Worm (Caenorhabditis elegans): Measurements from ENCODE around the gene Y116A8C.467.

The Y116A8C.467 gene

ce11 chrIV:17105578-17105977 lies 42.0 kb upstream of the Y116A8C.467 start:
- TF ChIP-seq ceh-16 (tag; optimal IDR thresholded peaks at IDR 0.05), result no peak
- no peak for TF ChIP-seq alr-1 (tag; optimal IDR thresholded peaks at IDR 0.05)
- TF ChIP-seq nhr-237 (tag; optimal IDR thresholded peaks at IDR 0.05), result no peak
- no peak for TF ChIP-seq C34F6.9 (tag; optimal IDR thresholded peaks at IDR 0.05)
- no peak for TF ChIP-seq nhr-11 (tag; optimal IDR thresholded peaks at IDR 0.05)

ce11 chrIV:17104157-17104872 lies 40.7 kb upstream of the Y116A8C.467 start:
- TF ChIP-seq sma-3 (GFP tag; optimal IDR thresholded peaks at IDR 0.05) (no peak), Y55F3AM.14 (GFP tag; optimal IDR thresholded peaks at IDR 0.05) (no peak), lsy-2 (tag; optimal IDR thresholded peaks at IDR 0.05) (no peak), C34F6.9 (tag; optimal IDR thresholded peaks at IDR 0.05) (no peak), F13H6.1 (tag; optimal IDR thresholded peaks at IDR 0.05) (no peak), crh-2 (tag; optimal IDR thresholded peaks at IDR 0.05) (no peak), ztf-4 (tag; optimal IDR thresholded peaks at IDR 0.05) (no peak), nhr-77 (tag; optimal IDR thresholded peaks at IDR 0.05) (no peak), ama-1 (optimal IDR thresholded peaks at IDR 0.05) (no peak), R02D3.7 (tag; optimal IDR thresholded peaks at IDR 0.05) (no peak), zag-1 (tag; optimal IDR thresholded peaks at IDR 0.05) (no peak), lin-39 (tag; optimal IDR thresholded peaks at IDR 0.05) (no peak), peb-1 (tag; optimal IDR thresholded peaks at IDR 0.05) (no peak), lin-11 (tag; optimal IDR thresholded peaks at IDR 0.05) (no peak), ceh-82 (tag; optimal IDR thresholded peaks at IDR 0.05) (no peak), nhr-23 (tag; optimal IDR thresholded peaks at IDR 0.05) (no peak), snpc-4 (tag; optimal IDR thresholded peaks at IDR 0.05) (no peak), unc-39 (tag; optimal IDR thresholded peaks at IDR 0.05) (no peak), alr-1 (tag; optimal IDR thresholded peaks at IDR 0.05) (no peak)

- no peak for TF ChIP-seq lin-39 (tag; optimal IDR thresholded peaks at IDR 0.05)
- no peak for TF ChIP-seq unc-39 (tag; optimal IDR thresholded peaks at IDR 0.05)
- TF ChIP-seq nhr-25 (tag; optimal IDR thresholded peaks at IDR 0.05), result no peak
- TF ChIP-seq nhr-21 (tag; optimal IDR thresholded peaks at IDR 0.05), result no peak
- TF ChIP-seq C34F6.9 (tag; optimal IDR thresholded peaks at IDR 0.05), result no peak
- TF ChIP-seq ztf-1 (GFP tag; conservative IDR thresholded peaks at IDR 0.05), result no peak
- TF ChIP-seq lin-11 (tag; optimal IDR thresholded peaks at IDR 0.05), result no peak
- no peak for TF ChIP-seq sma-3 (GFP tag; optimal IDR thresholded peaks at IDR 0.05)
- no peak for TF ChIP-seq Y55F3AM.14 (GFP tag; optimal IDR thresholded peaks at IDR 0.05)
- TF ChIP-seq ZK546.5 (tag; optimal IDR thresholded peaks at IDR 0.05), result no peak
- TF ChIP-seq ztf-11 (tag; optimal IDR thresholded peaks at IDR 0.05), result no peak
- no peak for TF ChIP-seq gmeb-1 (tag; optimal IDR thresholded peaks at IDR 0.05)
- TF ChIP-seq snpc-4 (tag; optimal IDR thresholded peaks at IDR 0.05), result no peak
- TF ChIP-seq sma-9 (GFP tag; optimal IDR thresholded peaks at IDR 0.05), result no peak
- no peak for TF ChIP-seq sma-9 (tag; optimal IDR thresholded peaks at IDR 0.05)
- no peak for TF ChIP-seq ceh-16 (tag; optimal IDR thresholded peaks at IDR 0.05)
These were observed 40.0 kb upstream of the Y116A8C.467 start, which contains the start of gene Y116A8C.30 for ce11 chrIV:17103615-17104014. Gene Y116A8C.30 (minus strand): TSS chrIV:17103715.

ce11 chrIV:17103116-17103515 lies 39.5 kb upstream of the Y116A8C.467 start:
- TF ChIP-seq lin-39 (tag; optimal IDR thresholded peaks at IDR 0.05) (no peak), ztf-11 (tag; optimal IDR thresholded peaks at IDR 0.05) (no peak), lsy-2 (tag; optimal IDR thresholded peaks at IDR 0.05) (no peak), mbf-1 (tag; optimal IDR thresholded peaks at IDR 0.05) (no peak), peb-1 (tag; optimal IDR thresholded peaks at IDR 0.05) (no peak), ztf-1 (GFP tag; conservative IDR thresholded peaks at IDR 0.05) (no peak), ceh-82 (tag; optimal IDR thresholded peaks at IDR 0.05) (no peak)

ce11 chrIV:17100628-17101338 lies 37.2 kb upstream of the Y116A8C.467 start:
- TF ChIP-seq nhr-77 (tag; optimal IDR thresholded peaks at IDR 0.05) (no peak), lsy-2 (tag; optimal IDR thresholded peaks at IDR 0.05) (peak in 1 of 2 experiments; percentile 6), nhr-129 (tag; optimal IDR thresholded peaks at IDR 0.05) (peak; percentile 44)

Measured in whole organism, L2 larva.